Fruit fly (Drosophila melanogaster) whole organism, embryonic: ENCODE results near the gene comm.

Experiments
- CG11504 ChIP-seq: fragments of 200-800 bp; sonication (Bioruptor generic); optimal IDR thresholded peaks from 3 replicates; lab custom pipeline; 2019; ENCODE audit warnings: missing biosample characterization, mild to moderate bottlenecking, missing genetic modification characterization, moderate library complexity
- CG11695 ChIP-seq: fragments of 200-800 bp; sonication (Bioruptor generic); IDR thresholded peaks from 3 replicates; pipeline ENCODE4 v1.3.6; 2022; ENCODE audit warnings: missing biosample characterization, missing genetic modification characterization
- CG15269 ChIP-seq: fragments of 200-800 bp; sonication (Bioruptor generic); optimal IDR thresholded peaks from 2 replicates; lab custom pipeline; 2018; ENCODE audit warnings: missing biosample characterization, mild to moderate bottlenecking, missing genetic modification characterization, moderate library complexity
- CG2129 ChIP-seq: fragments of 200-800 bp; sonication (Bioruptor generic); IDR thresholded peaks from 2 replicates; pipeline ENCODE4 v1.3.6; 2022; ENCODE audit warnings: missing biosample characterization, missing genetic modification characterization; ENCODE audit not compliant: partially characterized antibody
- CG33557 ChIP-seq: fragments of 200-800 bp; sonication (Bioruptor generic); optimal IDR thresholded peaks from 2 replicates; lab custom pipeline; 2019; ENCODE audit warnings: missing biosample characterization, mild to moderate bottlenecking, missing genetic modification characterization, moderate library complexity
- CG3847 ChIP-seq: fragments of 200-800 bp; sonication (Bioruptor generic); IDR thresholded peaks from 2 replicates; pipeline ENCODE4 v1.3.6; 2022; ENCODE audit warnings: missing biosample characterization, missing genetic modification characterization
- CG4820 ChIP-seq: fragments of 200-800 bp; sonication (Bioruptor generic); optimal IDR thresholded peaks from 3 replicates; lab custom pipeline; 2016; ENCODE audit warnings: missing biosample characterization, missing genetic modification characterization
- CG5953 ChIP-seq: fragments of 200-800 bp; sonication (Bioruptor generic); IDR thresholded peaks from 2 replicates; pipeline ENCODE4 v1.3.6; 2022; ENCODE audit warnings: missing biosample characterization, missing genetic modification characterization
- CG6254 ChIP-seq: fragments of 200-800 bp; sonication (Bioruptor generic); optimal IDR thresholded peaks from 3 replicates; lab custom pipeline; 2017; ENCODE audit warnings: mild to moderate bottlenecking, missing biosample characterization, missing genetic modification reagents, missing genetic modification characterization
- CG6654 ChIP-seq: fragments of 200-800 bp; sonication (Bioruptor generic); optimal IDR thresholded peaks from 2 replicates; lab custom pipeline; 2017; ENCODE audit warnings: missing biosample characterization, mild to moderate bottlenecking, missing genetic modification characterization
- CG6683 ChIP-seq: fragments of 200-800 bp; sonication (Bioruptor generic); optimal IDR thresholded peaks from 2 replicates; lab custom pipeline; 2017; ENCODE audit warnings: missing biosample characterization, mild to moderate bottlenecking, missing genetic modification characterization, missing genetic modification reagents
- CG8359 ChIP-seq: fragments of 200-800 bp; sonication (Bioruptor generic); optimal IDR thresholded peaks from 2 replicates; lab custom pipeline; 2017; ENCODE audit warnings: missing biosample characterization, mild to moderate bottlenecking, missing genetic modification characterization, borderline replicate concordance
- CG9727 ChIP-seq: fragments of 200-800 bp; sonication (Bioruptor generic); optimal IDR thresholded peaks from 3 replicates; lab custom pipeline; 2017; ENCODE audit warnings: missing biosample characterization, mild to moderate bottlenecking, missing genetic modification characterization
- CG9817 ChIP-seq: fragments of 200-800 bp; sonication (Bioruptor generic); optimal IDR thresholded peaks from 2 replicates; lab custom pipeline; 2018; ENCODE audit warnings: missing biosample characterization, mild to moderate bottlenecking, missing genetic modification characterization, moderate library complexity
- H2.0 ChIP-seq: fragments of 200-800 bp; sonication (Bioruptor generic); IDR thresholded peaks from 2 replicates; pipeline ENCODE4 v1.3.6; 2022; ENCODE audit warnings: missing biosample characterization, missing genetic modification characterization
- Hr3 ChIP-seq: fragments of 200-800 bp; sonication (Bioruptor generic); optimal IDR thresholded peaks from 3 replicates; lab custom pipeline; 2016; ENCODE audit warnings: missing biosample characterization, missing genetic modification characterization
- Hr51 ChIP-seq, 2 experiments: fragments of 200-800 bp; sonication (Bioruptor generic); optimal IDR thresholded peaks; 2 replicates in 1 of 2; 3 replicates in 1 of 2; lab custom pipeline; 2016 to 2018; ENCODE audit warnings: missing biosample characterization in 2 of 2, missing genetic modification characterization in 2 of 2, mild to moderate bottlenecking in 1 of 2, moderate library complexity in 1 of 2
- Hr78 ChIP-seq, 2 experiments: fragments of 200-800 bp in 1 of 2; fragments of >200 bp in 1 of 2; sonication (Bioruptor generic) in 1 of 2; optimal IDR thresholded peaks; 2 replicates each; lab custom pipeline; 2017 to 2019; ENCODE audit warnings: missing biosample characterization in 2 of 2, missing genetic modification characterization in 2 of 2, mild to moderate bottlenecking in 1 of 2, moderate library complexity in 1 of 2
- Lhr ChIP-seq: fragments of 200-800 bp; sonication (Bioruptor generic); optimal IDR thresholded peaks from 3 replicates; lab custom pipeline; 2017; ENCODE audit warnings: mild to moderate bottlenecking, missing biosample characterization, missing genetic modification reagents, missing genetic modification characterization
- PHDP ChIP-seq: fragments of 200-800 bp; sonication (Bioruptor generic); optimal IDR thresholded peaks from 3 replicates; lab custom pipeline; 2018; ENCODE audit warnings: missing biosample characterization, mild to moderate bottlenecking, missing genetic modification characterization, moderate library complexity
- Pdp1 ChIP-seq, 2 experiments: fragments of 200-800 bp; sonication (Bioruptor generic); optimal IDR thresholded peaks; 3 replicates each; lab custom pipeline; 2016; ENCODE audit warnings: missing biosample characterization in 2 of 2, missing genetic modification characterization in 2 of 2, mild to moderate bottlenecking in 1 of 2, moderate library complexity in 1 of 2
- Sin3A ChIP-seq: fragments of >200 bp; optimal IDR thresholded peaks from 2 replicates; lab custom pipeline; 2018
- Six4 ChIP-seq: fragments of 200-800 bp; sonication (Bioruptor generic); optimal IDR thresholded peaks from 2 replicates; lab custom pipeline; 2016; ENCODE audit warnings: missing biosample characterization, missing genetic modification characterization
- Sry-β ChIP-seq: fragments of 200-800 bp; sonication (Bioruptor generic); optimal IDR thresholded peaks from 2 replicates; lab custom pipeline; 2018; ENCODE audit warnings: missing biosample characterization, mild to moderate bottlenecking, missing genetic modification characterization, moderate library complexity
- bcd ChIP-seq: fragments of 200-800 bp; sonication (Bioruptor generic); optimal IDR thresholded peaks from 2 replicates; lab custom pipeline; 2017; ENCODE audit warnings: missing biosample characterization, mild to moderate bottlenecking, missing genetic modification characterization
- cato ChIP-seq: fragments of 200-800 bp; sonication (Bioruptor generic); optimal IDR thresholded peaks from 2 replicates; lab custom pipeline; 2016; ENCODE audit warnings: missing biosample characterization, missing genetic modification characterization, borderline replicate concordance
- dm ChIP-seq: fragments of 200-800 bp; sonication (Bioruptor generic); optimal IDR thresholded peaks from 3 replicates; lab custom pipeline; 2016; ENCODE audit warnings: missing biosample characterization, missing genetic modification characterization
- dmrt99B ChIP-seq: fragments of 200-800 bp; sonication (Bioruptor generic); optimal IDR thresholded peaks from 2 replicates; lab custom pipeline; 2018; ENCODE audit warnings: missing biosample characterization, mild to moderate bottlenecking, missing genetic modification characterization, moderate library complexity
- dpn ChIP-seq, 2 experiments: fragments of 200-800 bp; sonication (Bioruptor generic); optimal IDR thresholded peaks; 3 replicates each; lab custom pipeline; 2016; ENCODE audit warnings: missing biosample characterization in 2 of 2, missing genetic modification characterization in 2 of 2
- emc ChIP-seq: fragments of 200-800 bp; sonication (Bioruptor generic); optimal IDR thresholded peaks from 2 replicates; lab custom pipeline; 2016; ENCODE audit warnings: missing biosample characterization, missing genetic modification characterization
- fd96Cb ChIP-seq: fragments of 200-800 bp; sonication (Bioruptor generic); optimal IDR thresholded peaks from 2 replicates; lab custom pipeline; 2018; ENCODE audit warnings: missing biosample characterization, mild to moderate bottlenecking, missing genetic modification characterization, moderate library complexity
- gro ChIP-seq: fragments of 200-800 bp; sonication (Bioruptor generic); optimal IDR thresholded peaks from 2 replicates; lab custom pipeline; 2016; ENCODE audit warnings: missing biosample characterization, missing genetic modification characterization
- gsb-n ChIP-seq: fragments of 200-800 bp; sonication (Bioruptor generic); optimal IDR thresholded peaks from 3 replicates; lab custom pipeline; 2018; ENCODE audit warnings: missing biosample characterization, mild to moderate bottlenecking, missing genetic modification characterization
- klu ChIP-seq: fragments of 200-800 bp; sonication (Bioruptor generic); IDR thresholded peaks from 2 replicates; pipeline ENCODE4 v1.3.6; 2022; ENCODE audit warnings: missing biosample characterization, missing genetic modification characterization
- lab ChIP-seq: fragments of 200-800 bp; sonication (Bioruptor generic); optimal IDR thresholded peaks from 3 replicates; lab custom pipeline; 2017; ENCODE audit warnings: missing biosample characterization, missing genetic modification characterization, mild to moderate bottlenecking, moderate library complexity, missing genetic modification reagents
- lola ChIP-seq, 3 experiments: fragments of >200 bp in 2 of 3; fragments of 200-800 bp in 1 of 3; sonication (Bioruptor generic) in 1 of 3; optimal IDR thresholded peaks; 2 replicates each; lab custom pipeline; 2017 to 2019; ENCODE audit warnings: missing biosample characterization in 3 of 3, missing genetic modification characterization in 3 of 3, mild to moderate bottlenecking in 1 of 3, moderate library complexity in 1 of 3
- org-1 ChIP-seq: fragments of 200-800 bp; sonication (Bioruptor generic); optimal IDR thresholded peaks from 2 replicates; lab custom pipeline; 2017; ENCODE audit warnings: missing biosample characterization, missing genetic modification characterization
- pan ChIP-seq, 4 experiments: fragments of >200 bp in 3 of 4; fragments of 200-800 bp in 1 of 4; sonication (Bioruptor generic) in 1 of 4; optimal IDR thresholded peaks in 3 of 4; IDR thresholded peaks in 1 of 4; 2 replicates each; pipeline versions ENCODE4 v1.3.6 to Lab custom; 2017 to 2022; ENCODE audit warnings: missing biosample characterization in 2 of 4, missing genetic modification characterization in 2 of 4, mixed read lengths in 1 of 4
- phol ChIP-seq: fragments of 200-800 bp; sonication (Bioruptor generic); optimal IDR thresholded peaks from 3 replicates; lab custom pipeline; 2018; ENCODE audit warnings: missing biosample characterization, mild to moderate bottlenecking, missing genetic modification characterization, moderate library complexity
- rib ChIP-seq: fragments of 200-800 bp; sonication (Bioruptor generic); IDR thresholded peaks from 2 replicates; pipeline ENCODE4 v1.3.6; 2022; ENCODE audit warnings: missing biosample characterization, missing genetic modification characterization
- run ChIP-seq: fragments of 200-800 bp; sonication (Bioruptor generic); optimal IDR thresholded peaks from 3 replicates; lab custom pipeline; 2018; ENCODE audit warnings: missing biosample characterization, mild to moderate bottlenecking, missing genetic modification characterization
- sim ChIP-seq: fragments of 200-800 bp; sonication (Bioruptor generic); IDR thresholded peaks from 2 replicates; pipeline ENCODE4 v1.3.6; 2022; ENCODE audit warnings: missing biosample characterization, missing genetic modification characterization
- sr ChIP-seq: fragments of 200-800 bp; sonication (Bioruptor generic); IDR thresholded peaks from 3 replicates; pipeline ENCODE4 v1.3.6; 2022; ENCODE audit warnings: missing biosample characterization, missing genetic modification characterization
- twi ChIP-seq: fragments of 200-800 bp; optimal IDR thresholded peaks from 2 replicates; lab custom pipeline; 2019; ENCODE audit warnings: missing biosample characterization, mild to moderate bottlenecking, missing genetic modification characterization, moderate library complexity
- unc-4 ChIP-seq: fragments of 200-800 bp; sonication (Bioruptor generic); IDR thresholded peaks from 2 replicates; pipeline ENCODE4 v1.3.6; 2022; ENCODE audit warnings: missing biosample characterization, missing genetic modification characterization; ENCODE audit not compliant: partially characterized antibody
- zen ChIP-seq: fragments of 200-800 bp; sonication (Bioruptor generic); optimal IDR thresholded peaks from 3 replicates; lab custom pipeline; 2018; ENCODE audit warnings: missing biosample characterization, mild to moderate bottlenecking, missing genetic modification characterization, moderate library complexity

The comm gene

DNA sequence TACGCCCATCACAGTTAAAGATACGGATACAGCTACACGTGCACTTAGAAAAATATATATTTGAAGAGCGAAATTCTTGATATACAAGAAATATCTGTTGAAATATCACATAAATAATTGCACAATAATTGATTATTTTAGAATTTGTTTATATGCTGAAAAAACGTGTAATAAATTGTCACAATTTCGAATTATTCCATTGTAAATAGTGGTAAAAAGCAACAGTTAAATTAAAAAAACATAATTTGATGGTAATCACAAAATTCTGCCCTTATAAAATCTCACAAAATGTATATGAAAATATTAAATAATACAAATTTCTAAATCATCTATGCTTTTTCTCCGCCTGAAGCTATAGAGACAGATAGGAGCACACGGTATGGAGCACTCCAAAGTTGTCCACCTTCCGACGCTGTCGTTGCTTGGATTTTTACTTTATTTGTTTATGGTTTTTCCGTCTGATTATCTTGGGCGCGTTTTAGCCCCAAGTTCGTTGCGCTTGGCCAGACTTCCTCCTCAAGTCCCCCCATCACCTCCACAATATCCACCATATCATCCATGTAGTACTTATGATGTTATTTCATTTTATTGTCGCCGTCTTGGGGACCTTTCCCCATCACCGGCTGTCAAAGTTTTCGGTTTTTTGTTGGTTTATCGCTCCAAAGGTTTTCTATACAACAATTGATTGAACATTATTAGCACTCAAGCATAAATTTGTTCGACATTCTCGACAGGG lies 23.8 kb downstream of the comm start (continued):
- TF ChIP-seq CG9727 (GFP tag; lab: Kevin White, UChicago) (peak; percentile 86), CG33557 (GFP tag; lab: Kevin White, UChicago) (peak; percentile 57), Six4 (GFP tag; lab: Kevin White, UChicago) (peak; percentile 60), Hr51 (GFP tag; optimal IDR thresholded peaks at IDR 0.05; lab: Kevin White, UChicago) (peak in 1 of 2 experiments; percentile 73), pan (optimal IDR thresholded peaks at IDR 0.05; lab: Kevin White, UChicago) (no peak), pan (GFP tag; optimal IDR thresholded peaks at IDR 0.05 in 1 of 2, IDR thresholded peaks at IDR 0.05 in 1 of 2) (no peak), Hr78 (GFP tag; optimal IDR thresholded peaks at IDR 0.05; lab: Kevin White, UChicago) (peak in 1 of 2 experiments; percentile 38), run (tag; lab: Kevin White, UChicago) (peak; percentile 28), CG9817 (tag; lab: Kevin White, UChicago) (no peak), gro (GFP tag; lab: Kevin White, UChicago) (no peak), CG6654 (peak; percentile 40), lola (GFP tag; optimal IDR thresholded peaks at IDR 0.05; lab: Kevin White, UChicago) (peak in 1 of 3 experiments; percentile 85), Hr3 (GFP tag; lab: Kevin White, UChicago) (peak; percentile 68), CG15269 (tag; lab: Kevin White, UChicago) (peak; percentile 60), zen (tag; lab: Kevin White, UChicago) (peak; percentile 12), sr (no peak), unc-4 (GFP tag; lab: Robert Waterston, UW) (no peak), cato (GFP tag; lab: Kevin White, UChicago) (peak; percentile 23), org-1 (peak; percentile 34), sim (GFP tag; lab: Robert Waterston, UW) (0 out of 2 replicates have a peak, but pooled peaks have one; percentile 22), phol (tag; lab: Kevin White, UChicago) (peak; percentile 83), CG8359 (GFP tag; lab: Kevin White, UChicago) (peak; percentile 3), H2.0 (no peak), Lhr (peak; percentile 50), CG5953 (GFP tag; lab: Robert Waterston, UW) (peak; percentile 35; the same call in 1 of the 2 replicates), CG4820 (GFP tag; lab: Kevin White, UChicago) (peak; percentile 69), lab (GFP tag; lab: Kevin White, UChicago) (peak; percentile 30), dpn (GFP tag; optimal IDR thresholded peaks at IDR 0.05; lab: Kevin White, UChicago) (peak in 1 of 2 experiments; percentile 24), CG2129 (GFP tag; lab: Robert Waterston, UW) (no peak), twi (tag; lab: Kevin White, UChicago) (peak; percentile 12), emc (GFP tag; lab: Kevin White, UChicago) (no peak), dm (peak; percentile 25), Pdp1 (GFP tag; optimal IDR thresholded peaks at IDR 0.05; lab: Kevin White, UChicago) (peak in 1 of 2 experiments; percentile 49), PHDP (tag; lab: Kevin White, UChicago) (peak; percentile 37), CG11695 (GFP tag; lab: Robert Waterston, UW) (peak; percentile 52; the same call in 1 of the 3 replicates), fd96Cb (tag; lab: Kevin White, UChicago) (peak; percentile 73), gsb-n (tag; lab: Kevin White, UChicago) (peak; percentile 40), CG6683 (GFP tag; lab: Kevin White, UChicago) (peak; percentile 12), dmrt99B (tag; lab: Kevin White, UChicago) (peak; percentile 78), CG11504 (tag; lab: Kevin White, UChicago) (peak; percentile 83), Sry-β (GFP tag; lab: Kevin White, UChicago) (peak; percentile 12), klu (GFP tag; lab: Robert Waterston, UW) (0 out of 2 replicates have a peak, but pooled peaks have one; percentile 32), bcd (GFP tag; lab: Kevin White, UChicago) (peak; percentile 38), CG6254 (GFP tag; lab: Kevin White, UChicago) (peak; percentile 31), rib (GFP tag; lab: Robert Waterston, UW) (0 out of 2 replicates have a peak, but pooled peaks have one; percentile 14), CG3847 (no peak), Sin3A (lab: Kevin White, UChicago) (no peak)
